Fruit fly (Drosophila melanogaster) whole organism, embryonic: ENCODE data around the gene CAH6.

ENCODE experiments used
- Abd-B ChIP-seq: fragments of 200-800 bp; sonication (Bioruptor generic); optimal IDR thresholded peaks from 2 replicates; lab custom pipeline; 2018; ENCODE audit warnings: missing biosample characterization, mild to moderate bottlenecking, missing genetic modification characterization, moderate library complexity
- C15 ChIP-seq: fragments of 200-800 bp; sonication (Bioruptor generic); IDR thresholded peaks from 3 replicates; pipeline ENCODE4 v1.3.6; 2022; ENCODE audit warnings: missing biosample characterization, missing genetic modification characterization
- CG10147 ChIP-seq: fragments of 200-800 bp; sonication (Bioruptor generic); optimal IDR thresholded peaks from 2 replicates; lab custom pipeline; 2019; ENCODE audit warnings: missing biosample characterization, mild to moderate bottlenecking, missing genetic modification characterization, moderate library complexity
- CG12659 ChIP-seq: fragments of 200-800 bp; sonication (Bioruptor generic); optimal IDR thresholded peaks from 3 replicates; lab custom pipeline; 2017; ENCODE audit warnings: mild to moderate bottlenecking, missing biosample characterization, missing genetic modification reagents, missing genetic modification characterization
- CG12769 ChIP-seq: fragments of 200-800 bp; sonication (Bioruptor generic); optimal IDR thresholded peaks from 2 replicates; lab custom pipeline; 2019; ENCODE audit warnings: missing biosample characterization, mild to moderate bottlenecking, missing genetic modification characterization, moderate library complexity
- CG15269 ChIP-seq: fragments of 200-800 bp; sonication (Bioruptor generic); optimal IDR thresholded peaks from 2 replicates; lab custom pipeline; 2018; ENCODE audit warnings: missing biosample characterization, mild to moderate bottlenecking, missing genetic modification characterization, moderate library complexity
- CG15514 ChIP-seq: fragments of 200-800 bp; sonication (Bioruptor generic); optimal IDR thresholded peaks from 3 replicates; lab custom pipeline; 2017; ENCODE audit warnings: missing biosample characterization, missing genetic modification characterization, mild to moderate bottlenecking, moderate library complexity, missing genetic modification reagents
- CG16813 ChIP-seq: fragments of 200-800 bp; sonication (Bioruptor generic); IDR thresholded peaks from 3 replicates; pipeline ENCODE4 v1.3.6; 2022; ENCODE audit warnings: missing biosample characterization, missing genetic modification characterization; ENCODE audit not compliant: partially characterized antibody
- CG17186 ChIP-seq: fragments of 200-800 bp; sonication (Bioruptor generic); optimal IDR thresholded peaks from 3 replicates; lab custom pipeline; 2017; ENCODE audit warnings: missing biosample characterization, missing genetic modification reagents, missing genetic modification characterization
- CG2116 ChIP-seq: fragments of 200-800 bp; sonication (Bioruptor generic); optimal IDR thresholded peaks from 3 replicates; lab custom pipeline; 2018; ENCODE audit warnings: missing biosample characterization, mild to moderate bottlenecking, missing genetic modification characterization
- CG30431 ChIP-seq: fragments of 200-800 bp; sonication (Bioruptor generic); optimal IDR thresholded peaks from 2 replicates; lab custom pipeline; 2017; ENCODE audit warnings: missing biosample characterization, missing genetic modification characterization
- CG33213 ChIP-seq: fragments of 200-800 bp; sonication (Bioruptor generic); optimal IDR thresholded peaks from 3 replicates; lab custom pipeline; 2016; ENCODE audit warnings: missing biosample characterization, missing genetic modification characterization
- CG34224 ChIP-seq: fragments of 200-800 bp; sonication (Bioruptor generic); IDR thresholded peaks from 3 replicates; pipeline ENCODE4 v1.3.6; 2022; ENCODE audit warnings: missing biosample characterization, missing genetic modification characterization; ENCODE audit not compliant: partially characterized antibody
- CG3847 ChIP-seq: fragments of 200-800 bp; sonication (Bioruptor generic); IDR thresholded peaks from 2 replicates; pipeline ENCODE4 v1.3.6; 2022; ENCODE audit warnings: missing biosample characterization, missing genetic modification characterization
- CG4617 ChIP-seq: fragments of 200-800 bp; sonication (Bioruptor generic); optimal IDR thresholded peaks from 3 replicates; lab custom pipeline; 2016; ENCODE audit warnings: missing biosample characterization, missing genetic modification characterization, borderline replicate concordance
- CG4707 ChIP-seq: fragments of 200-800 bp; sonication (Bioruptor generic); optimal IDR thresholded peaks from 2 replicates; lab custom pipeline; 2018; ENCODE audit warnings: missing biosample characterization, mild to moderate bottlenecking, missing genetic modification characterization, moderate library complexity
- CG7928 ChIP-seq: fragments of 200-800 bp; sonication (Bioruptor generic); optimal IDR thresholded peaks from 2 replicates; lab custom pipeline; 2017; ENCODE audit warnings: missing biosample characterization, mild to moderate bottlenecking, missing genetic modification characterization
- CG7963 ChIP-seq: fragments of 200-800 bp; sonication (Bioruptor generic); IDR thresholded peaks from 3 replicates; pipeline ENCODE4 v1.3.6; 2022; ENCODE audit warnings: missing biosample characterization, missing genetic modification characterization; ENCODE audit not compliant: partially characterized antibody
- CG9727 ChIP-seq: fragments of 200-800 bp; sonication (Bioruptor generic); optimal IDR thresholded peaks from 3 replicates; lab custom pipeline; 2017; ENCODE audit warnings: missing biosample characterization, mild to moderate bottlenecking, missing genetic modification characterization
- CG9797 ChIP-seq: fragments of 200-800 bp; sonication (Bioruptor generic); optimal IDR thresholded peaks from 3 replicates; lab custom pipeline; 2018; ENCODE audit warnings: missing biosample characterization, mild to moderate bottlenecking, missing genetic modification characterization
- CG9932 ChIP-seq: fragments of 200-800 bp; sonication (Bioruptor generic); IDR thresholded peaks from 2 replicates; pipeline ENCODE4 v1.3.6; 2022; ENCODE audit warnings: missing biosample characterization, missing genetic modification characterization
- CoRest ChIP-seq: fragments of 200-800 bp; sonication (Bioruptor generic); optimal IDR thresholded peaks from 3 replicates; lab custom pipeline; 2018; ENCODE audit warnings: missing biosample characterization, mild to moderate bottlenecking, missing genetic modification characterization, moderate library complexity
- Dref ChIP-seq: fragments of 200-800 bp; sonication (Bioruptor generic); IDR thresholded peaks from 2 replicates; pipeline ENCODE4 v1.3.6; 2022; ENCODE audit warnings: missing biosample characterization, missing genetic modification characterization
- Ets65A ChIP-seq: fragments of 200-800 bp; sonication (Bioruptor generic); peaks from one replicate; lab custom pipeline; 2016; ENCODE audit warnings: missing biosample characterization, missing genetic modification characterization
- Hey ChIP-seq: fragments of 200-800 bp; sonication (Bioruptor generic); optimal IDR thresholded peaks from 3 replicates; lab custom pipeline; 2018; ENCODE audit warnings: missing biosample characterization, mild to moderate bottlenecking, missing genetic modification characterization
- HmgD ChIP-seq: fragments of 200-800 bp; sonication (Bioruptor generic); optimal IDR thresholded peaks from 3 replicates; lab custom pipeline; 2016; ENCODE audit warnings: missing biosample characterization, missing genetic modification characterization
- HmgZ ChIP-seq: fragments of 200-800 bp; sonication (Bioruptor generic); optimal IDR thresholded peaks from 2 replicates; lab custom pipeline; 2018; ENCODE audit warnings: missing biosample characterization, mild to moderate bottlenecking, missing genetic modification characterization
- MESR4 ChIP-seq: fragments of 200-800 bp; sonication (Bioruptor generic); optimal IDR thresholded peaks from 2 replicates; lab custom pipeline; 2018; ENCODE audit warnings: missing biosample characterization, mild to moderate bottlenecking, missing genetic modification characterization, moderate library complexity
- Med ChIP-seq: fragments of 200-800 bp; sonication (Bioruptor generic); peaks from one replicate; lab custom pipeline; 2016; ENCODE audit warnings: missing biosample characterization, missing genetic modification characterization, mild to moderate bottlenecking, inconsistent platforms, moderate library complexity
- Scr ChIP-seq: fragments of 200-800 bp; sonication (Bioruptor generic); IDR thresholded peaks from 2 replicates; pipeline ENCODE4 v1.3.6; 2022; ENCODE audit warnings: missing biosample characterization, missing genetic modification characterization; ENCODE audit not compliant: partially characterized antibody
- TFAM ChIP-seq: fragments of 200-800 bp; sonication (Bioruptor generic); optimal IDR thresholded peaks from 2 replicates; lab custom pipeline; 2017; ENCODE audit warnings: missing biosample characterization, missing genetic modification characterization, inconsistent platforms
- br ChIP-seq: fragments of >200 bp; optimal IDR thresholded peaks from 2 replicates; lab custom pipeline; 2017
- exex ChIP-seq: fragments of 200-800 bp; sonication (Bioruptor generic); optimal IDR thresholded peaks from 4 replicates; lab custom pipeline; 2018; ENCODE audit warnings: missing biosample characterization, mild to moderate bottlenecking, missing genetic modification characterization, moderate library complexity
- eyg ChIP-seq: fragments of 200-800 bp; sonication (Bioruptor generic); optimal IDR thresholded peaks from 3 replicates; lab custom pipeline; 2016; ENCODE audit warnings: missing biosample characterization, missing genetic modification characterization
- grau ChIP-seq: fragments of 200-800 bp; optimal IDR thresholded peaks from 3 replicates; lab custom pipeline; 2019; ENCODE audit warnings: missing biosample characterization, mild to moderate bottlenecking, missing genetic modification characterization, moderate library complexity
- her ChIP-seq: fragments of 200-800 bp; sonication (Bioruptor generic); optimal IDR thresholded peaks from 2 replicates; lab custom pipeline; 2016; ENCODE audit warnings: missing biosample characterization, missing genetic modification characterization
- knrl ChIP-seq: fragments of 200-800 bp; sonication (Bioruptor generic); IDR thresholded peaks from 3 replicates; pipeline ENCODE4 v1.3.6; 2022; ENCODE audit warnings: missing biosample characterization, missing genetic modification characterization; ENCODE audit not compliant: partially characterized antibody
- ro ChIP-seq: fragments of 200-800 bp; sonication (Bioruptor generic); IDR thresholded peaks from 2 replicates; pipeline ENCODE4 v1.3.6; 2022; ENCODE audit warnings: missing biosample characterization, missing genetic modification characterization
- sens ChIP-seq: fragments of 200-800 bp; sonication (Bioruptor generic); peaks from one replicate; lab custom pipeline; 2016; ENCODE audit warnings: missing biosample characterization, missing genetic modification characterization
- sens-2 ChIP-seq: fragments of 200-800 bp; sonication (Bioruptor generic); IDR thresholded peaks from 2 replicates; pipeline ENCODE4 v1.3.6; 2022; ENCODE audit warnings: missing biosample characterization, missing genetic modification characterization
- slbo ChIP-seq: fragments of 200-800 bp; sonication (Bioruptor generic); IDR thresholded peaks from 2 replicates; pipeline ENCODE4 v1.3.6; 2022; ENCODE audit warnings: missing biosample characterization, missing genetic modification characterization
- so ChIP-seq: fragments of 200-800 bp; sonication (Bioruptor generic); IDR thresholded peaks from 3 replicates; pipeline ENCODE4 v1.3.6; 2022; ENCODE audit warnings: missing biosample characterization, missing genetic modification characterization
- sob ChIP-seq: fragments of 200-800 bp; sonication (Bioruptor generic); IDR thresholded peaks from 2 replicates; pipeline ENCODE4 v1.3.6; 2022; ENCODE audit warnings: missing biosample characterization, missing genetic modification characterization
- sr ChIP-seq: fragments of 200-800 bp; sonication (Bioruptor generic); IDR thresholded peaks from 3 replicates; pipeline ENCODE4 v1.3.6; 2022; ENCODE audit warnings: missing biosample characterization, missing genetic modification characterization
- tna ChIP-seq: fragments of 200-800 bp; sonication (Bioruptor generic); IDR thresholded peaks from 2 replicates; pipeline ENCODE4 v1.3.6; 2022; ENCODE audit warnings: missing biosample characterization, missing genetic modification characterization; ENCODE audit not compliant: partially characterized antibody
- unc-4 ChIP-seq: fragments of 200-800 bp; sonication (Bioruptor generic); IDR thresholded peaks from 2 replicates; pipeline ENCODE4 v1.3.6; 2022; ENCODE audit warnings: missing biosample characterization, missing genetic modification characterization; ENCODE audit not compliant: partially characterized antibody
- wek ChIP-seq: fragments of 200-800 bp; sonication (Bioruptor generic); optimal IDR thresholded peaks from 3 replicates; lab custom pipeline; 2018; ENCODE audit warnings: missing biosample characterization, mild to moderate bottlenecking, missing genetic modification characterization, moderate library complexity

The CAH6 gene

DNA sequence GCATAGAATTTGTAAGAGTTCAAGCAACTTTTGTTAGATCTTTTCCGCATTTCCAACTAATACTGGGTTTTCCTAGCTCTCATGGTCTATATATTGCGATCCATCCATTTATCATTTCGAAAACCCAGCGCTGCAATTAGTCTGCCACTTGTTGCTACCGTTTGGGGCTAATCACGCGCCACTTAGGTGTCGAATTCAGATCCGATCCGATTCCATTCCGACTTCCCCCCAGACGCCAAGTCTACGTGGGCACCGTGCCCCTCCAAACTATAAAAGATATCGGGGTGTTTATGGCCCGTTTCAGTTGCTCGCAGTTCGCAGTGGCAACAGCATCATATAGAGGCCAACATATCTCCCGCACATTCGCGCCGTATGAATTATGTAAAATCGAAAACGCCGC, at the start of gene CAH6:
CAH6 (plus strand) TSS at position 301 of the 400 bp plus-strand sequence.
- TF ChIP-seq sob (GFP tag; lab: Robert Waterston, UW) (no peak), her (GFP tag; lab: Kevin White, UChicago) (no peak), Ets65A (GFP tag; lab: Kevin White, UChicago) (peak; percentile 71), Hey (no peak), sens (GFP tag; lab: Kevin White, UChicago) (peak; percentile 22), exex (tag; lab: Kevin White, UChicago) (peak; percentile 21), grau (tag; lab: Kevin White, UChicago) (no peak), Med (GFP tag; lab: Kevin White, UChicago) (peak; percentile 59)

DNA sequence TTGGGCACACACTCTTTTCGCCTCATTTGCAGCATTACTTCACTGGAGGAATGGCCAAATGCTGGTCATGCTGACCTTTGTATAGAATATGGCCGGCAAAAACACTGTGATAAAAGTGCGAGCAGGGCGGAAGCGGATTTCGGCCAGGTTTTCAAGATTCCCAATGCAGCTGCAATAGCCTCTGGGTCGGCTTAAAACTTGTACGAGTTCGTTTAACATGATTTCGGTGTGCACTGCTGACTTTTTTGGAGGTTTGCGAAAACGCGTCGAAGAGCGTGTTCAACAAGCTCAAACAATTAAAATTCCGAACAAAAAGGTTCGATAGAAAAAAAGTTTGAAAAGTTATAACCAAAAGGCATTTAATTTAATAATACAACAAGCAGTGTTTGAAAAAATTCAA, 46.8 kb upstream of the CAH6 start, which contains the start of gene chp:
chp (minus strand) TSS at position 101 of the 400 bp plus-strand sequence.
- no peak for TF ChIP-seq br (lab: Kevin White, UChicago)
- no peak for TF ChIP-seq CG4707 (GFP tag; lab: Kevin White, UChicago)
- no peak for TF ChIP-seq CG15269 (tag; lab: Kevin White, UChicago)
- no peak for TF ChIP-seq C15 (GFP tag; lab: Robert Waterston, UW)
- TF ChIP-seq CG9727 (GFP tag; lab: Kevin White, UChicago), result no peak
- no peak for TF ChIP-seq CG33213 (GFP tag; lab: Kevin White, UChicago)
- no peak for TF ChIP-seq sr (GFP tag; lab: Robert Waterston, UW)
- no peak for TF ChIP-seq eyg (GFP tag; lab: Kevin White, UChicago)
- no peak for TF ChIP-seq HmgZ
- TF ChIP-seq CG4617 (GFP tag; lab: Kevin White, UChicago), result no peak
- TF ChIP-seq, all 482 proteins: peak for 0

DNA sequence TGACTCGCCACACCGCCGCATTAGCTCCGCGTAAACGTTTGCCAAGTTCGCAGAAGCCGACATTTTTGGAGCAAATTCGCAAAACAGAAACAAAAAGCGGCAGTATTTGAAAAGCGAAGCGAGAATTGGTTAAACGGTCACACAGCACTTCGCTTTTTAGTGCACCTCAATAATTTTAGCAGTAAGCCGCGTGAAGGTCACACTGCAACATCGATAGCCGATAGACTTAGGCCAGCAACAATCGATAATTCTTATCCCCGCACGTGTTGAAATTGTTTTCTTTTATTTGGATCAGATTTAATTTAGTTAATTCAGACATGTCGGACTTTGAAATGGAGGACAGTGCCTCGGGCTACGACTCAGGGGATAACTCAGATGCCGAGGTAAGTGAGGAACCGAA, 44.2 kb upstream of the CAH6 start, which contains the start of the genes Zwilch and CG1542:
Zwilch (minus strand) TSS at position 150 of the 400 bp plus-strand sequence.
CG1542 (plus strand) TSS at position 232 of the 400 bp plus-strand sequence.
- TF ChIP-seq CG12659 (GFP tag; lab: Kevin White, UChicago) (peak; percentile 62), HmgD (peak; percentile 64), Scr (GFP tag; lab: Robert Waterston, UW) (peak; percentile 70), CG12769 (tag; lab: Kevin White, UChicago) (no peak), unc-4 (GFP tag; lab: Robert Waterston, UW) (peak; percentile 80), Dref (peak; percentile 96), CG4617 (GFP tag; lab: Kevin White, UChicago) (peak; percentile 65), CG17186 (GFP tag; lab: Kevin White, UChicago) (peak; percentile 89), sens-2 (no peak), slbo (no peak), CG7963 (GFP tag; lab: Robert Waterston, UW) (peak; percentile 74), CG2116 (GFP tag; lab: Kevin White, UChicago) (peak; percentile 90), tna (GFP tag; lab: Robert Waterston, UW) (peak; percentile 65), TFAM (no peak), CG7928 (no peak), CG3847 (GFP tag; lab: Robert Waterston, UW) (no peak), CG30431 (no peak), MESR4 (GFP tag; lab: Kevin White, UChicago) (peak; percentile 66), so (GFP tag; lab: Robert Waterston, UW) (no peak), CG9797 (GFP tag; lab: Kevin White, UChicago) (peak; percentile 98), CG9932 (GFP tag; lab: Robert Waterston, UW) (0 out of 2 replicates have a peak, but pooled peaks have one; percentile 8), CoRest (tag; lab: Kevin White, UChicago) (peak; percentile 25), wek (GFP tag; lab: Kevin White, UChicago) (no peak), CG10147 (GFP tag; lab: Kevin White, UChicago) (no peak), Abd-B (GFP tag; lab: Kevin White, UChicago) (peak; percentile 45), ro (GFP tag; lab: Robert Waterston, UW) (no peak), CG16813 (GFP tag; lab: Robert Waterston, UW) (peak; percentile 78), CG15514 (GFP tag; lab: Kevin White, UChicago) (peak; percentile 72), CG34224 (GFP tag; lab: Robert Waterston, UW) (peak; percentile 74), knrl (peak; percentile 67)
